Fruit fly (Drosophila melanogaster) whole organism, embryonic: ENCODE results near the gene Ccn.

Experiments
- Abd-B ChIP-seq: fragments of 200-800 bp; sonication (Bioruptor generic); optimal IDR thresholded peaks from 2 replicates; lab custom pipeline; 2018; ENCODE audit warnings: missing biosample characterization, mild to moderate bottlenecking, missing genetic modification characterization, moderate library complexity
- Ada2b ChIP-seq: fragments of 200-800 bp; sonication (Bioruptor generic); IDR thresholded peaks from 2 replicates; pipeline ENCODE4 v1.3.6; 2022; ENCODE audit warnings: missing biosample characterization, missing genetic modification characterization
- Awh ChIP-seq: fragments of 200-800 bp; sonication (Bioruptor generic); IDR thresholded peaks from 2 replicates; pipeline ENCODE4, ENCODE4 v1.3.6; 2022; ENCODE audit warnings: missing biosample characterization, missing genetic modification characterization
- CG10366 ChIP-seq: fragments of 200-800 bp; sonication (Bioruptor generic); IDR thresholded peaks from 2 replicates; pipeline ENCODE4 v1.3.6; 2022; ENCODE audit warnings: missing biosample characterization, missing genetic modification characterization
- CG11093 ChIP-seq: fragments of 200-800 bp; sonication (Bioruptor generic); IDR thresholded peaks from 3 replicates; pipeline ENCODE4 v1.3.6; 2022; ENCODE audit warnings: missing biosample characterization, missing genetic modification characterization
- CG12236 ChIP-seq: fragments of 200-800 bp; sonication (Bioruptor generic); optimal IDR thresholded peaks from 2 replicates; lab custom pipeline; 2016; ENCODE audit warnings: missing biosample characterization, missing genetic modification characterization
- CG13894 ChIP-seq: fragments of 200-800 bp; sonication (Bioruptor generic); optimal IDR thresholded peaks from 3 replicates; lab custom pipeline; 2018; ENCODE audit warnings: missing biosample characterization, mild to moderate bottlenecking, missing genetic modification characterization, moderate library complexity
- CG16779 ChIP-seq: fragments of 200-800 bp; sonication (Bioruptor generic); IDR thresholded peaks from 2 replicates; pipeline ENCODE4 v1.3.6; 2022; ENCODE audit warnings: missing biosample characterization, missing genetic modification characterization
- CG16815 ChIP-seq: fragments of 200-800 bp; sonication (Bioruptor generic); optimal IDR thresholded peaks from 3 replicates; lab custom pipeline; 2017; ENCODE audit warnings: missing biosample characterization, mild to moderate bottlenecking, missing genetic modification characterization
- CG1792 ChIP-seq: fragments of 200-800 bp; sonication (Bioruptor generic); optimal IDR thresholded peaks from 2 replicates; lab custom pipeline; 2016; ENCODE audit warnings: missing biosample characterization, missing genetic modification characterization
- CG32767 ChIP-seq: fragments of 200-800 bp; sonication (Bioruptor generic); IDR thresholded peaks from 2 replicates; pipeline ENCODE4 v1.3.6; 2022; ENCODE audit warnings: missing biosample characterization, missing genetic modification characterization
- CG3281 ChIP-seq: fragments of 200-800 bp; sonication (Bioruptor generic); optimal IDR thresholded peaks from 3 replicates; lab custom pipeline; 2017; ENCODE audit warnings: missing biosample characterization, mild to moderate bottlenecking, missing genetic modification characterization
- CG43689 ChIP-seq: fragments of 200-800 bp; sonication (Bioruptor generic); IDR thresholded peaks from 2 replicates; pipeline ENCODE4 v1.3.6; 2022; ENCODE audit warnings: missing biosample characterization, missing genetic modification characterization
- CG4820 ChIP-seq: fragments of 200-800 bp; sonication (Bioruptor generic); optimal IDR thresholded peaks from 3 replicates; lab custom pipeline; 2016; ENCODE audit warnings: missing biosample characterization, missing genetic modification characterization
- CG6654 ChIP-seq: fragments of 200-800 bp; sonication (Bioruptor generic); optimal IDR thresholded peaks from 2 replicates; lab custom pipeline; 2017; ENCODE audit warnings: missing biosample characterization, mild to moderate bottlenecking, missing genetic modification characterization
- CG7928 ChIP-seq: fragments of 200-800 bp; sonication (Bioruptor generic); optimal IDR thresholded peaks from 2 replicates; lab custom pipeline; 2017; ENCODE audit warnings: missing biosample characterization, mild to moderate bottlenecking, missing genetic modification characterization
- CG8359 ChIP-seq: fragments of 200-800 bp; sonication (Bioruptor generic); optimal IDR thresholded peaks from 2 replicates; lab custom pipeline; 2017; ENCODE audit warnings: missing biosample characterization, mild to moderate bottlenecking, missing genetic modification characterization, borderline replicate concordance
- CG9215 ChIP-seq: fragments of 200-800 bp; sonication (Bioruptor generic); IDR thresholded peaks from 2 replicates; pipeline ENCODE4 v1.3.6; 2022; ENCODE audit warnings: missing biosample characterization, missing genetic modification characterization
- CG9609 ChIP-seq: fragments of 200-800 bp; sonication (Bioruptor generic); optimal IDR thresholded peaks from 3 replicates; lab custom pipeline; 2016; ENCODE audit warnings: missing biosample characterization, missing genetic modification characterization
- CkIIα-i1 ChIP-seq: fragments of 200-800 bp; sonication (Bioruptor generic); IDR thresholded peaks from 2 replicates; pipeline ENCODE4 v1.3.6; 2022; ENCODE audit warnings: missing biosample characterization, missing genetic modification characterization
- Dip3 ChIP-seq: fragments of 200-800 bp; sonication (Bioruptor generic); optimal IDR thresholded peaks from 3 replicates; lab custom pipeline; 2016; ENCODE audit warnings: missing biosample characterization, missing genetic modification characterization
- Dll ChIP-seq: fragments of 200-800 bp; sonication (Bioruptor generic); IDR thresholded peaks from 4 replicates; pipeline ENCODE4 v1.3.6; 2022; ENCODE audit warnings: missing biosample characterization, missing genetic modification characterization; ENCODE audit not compliant: partially characterized antibody
- Hey ChIP-seq: fragments of 200-800 bp; sonication (Bioruptor generic); optimal IDR thresholded peaks from 3 replicates; lab custom pipeline; 2018; ENCODE audit warnings: missing biosample characterization, mild to moderate bottlenecking, missing genetic modification characterization
- HmgD ChIP-seq: fragments of 200-800 bp; sonication (Bioruptor generic); optimal IDR thresholded peaks from 3 replicates; lab custom pipeline; 2016; ENCODE audit warnings: missing biosample characterization, missing genetic modification characterization
- MTF-1 ChIP-seq: fragments of 200-800 bp; sonication (Bioruptor generic); optimal IDR thresholded peaks from 2 replicates; lab custom pipeline; 2018; ENCODE audit warnings: missing biosample characterization, mild to moderate bottlenecking, missing genetic modification characterization, borderline replicate concordance
- al ChIP-seq: fragments of 200-800 bp; sonication (Bioruptor generic); IDR thresholded peaks from 2 replicates; pipeline ENCODE4 v1.3.6; 2022; ENCODE audit warnings: missing biosample characterization, missing genetic modification characterization
- ato ChIP-seq: fragments of 200-800 bp; sonication (Bioruptor generic); IDR thresholded peaks from 2 replicates; pipeline ENCODE4 v1.3.6; 2022; ENCODE audit warnings: missing biosample characterization, missing genetic modification characterization; ENCODE audit not compliant: partially characterized antibody
- az2 ChIP-seq: fragments of 200-800 bp; sonication (Bioruptor generic); optimal IDR thresholded peaks from 3 replicates; lab custom pipeline; 2016; ENCODE audit warnings: missing biosample characterization, missing genetic modification characterization
- cato ChIP-seq: fragments of 200-800 bp; sonication (Bioruptor generic); optimal IDR thresholded peaks from 2 replicates; lab custom pipeline; 2016; ENCODE audit warnings: missing biosample characterization, missing genetic modification characterization, borderline replicate concordance
- dmrt11E ChIP-seq: fragments of 200-800 bp; sonication (Bioruptor generic); optimal IDR thresholded peaks from 3 replicates; lab custom pipeline; 2018; ENCODE audit warnings: missing biosample characterization, mild to moderate bottlenecking, missing genetic modification characterization, moderate library complexity
- dpn ChIP-seq, 2 experiments: fragments of 200-800 bp; sonication (Bioruptor generic); optimal IDR thresholded peaks; 3 replicates each; lab custom pipeline; 2016; ENCODE audit warnings: missing biosample characterization in 2 of 2, missing genetic modification characterization in 2 of 2
- eve ChIP-seq, 2 experiments: fragments of >200 bp; optimal IDR thresholded peaks; 2 replicates each; lab custom pipeline; 2017; ENCODE audit warnings: missing biosample characterization in 2 of 2, missing genetic modification characterization in 2 of 2
- ewg ChIP-seq: fragments of 200-800 bp; sonication (Bioruptor generic); optimal IDR thresholded peaks from 3 replicates; lab custom pipeline; 2017; ENCODE audit warnings: mild to moderate bottlenecking, missing biosample characterization, missing genetic modification reagents, missing genetic modification characterization
- gsb-n ChIP-seq: fragments of 200-800 bp; sonication (Bioruptor generic); optimal IDR thresholded peaks from 3 replicates; lab custom pipeline; 2018; ENCODE audit warnings: missing biosample characterization, mild to moderate bottlenecking, missing genetic modification characterization
- hb ChIP-seq: fragments of 200-800 bp; sonication (Bioruptor generic); IDR thresholded peaks from 3 replicates; pipeline ENCODE4 v1.3.6; 2022; ENCODE audit warnings: missing biosample characterization, missing genetic modification characterization; ENCODE audit not compliant: partially characterized antibody
- hbn ChIP-seq: fragments of 200-800 bp; sonication (Bioruptor generic); IDR thresholded peaks from 2 replicates; pipeline ENCODE4 v1.3.6; 2022; ENCODE audit warnings: missing biosample characterization, missing genetic modification characterization; ENCODE audit not compliant: partially characterized antibody
- klu ChIP-seq: fragments of 200-800 bp; sonication (Bioruptor generic); IDR thresholded peaks from 2 replicates; pipeline ENCODE4 v1.3.6; 2022; ENCODE audit warnings: missing biosample characterization, missing genetic modification characterization
- lbe ChIP-seq: fragments of 200-800 bp; sonication (Bioruptor generic); optimal IDR thresholded peaks from 2 replicates; lab custom pipeline; 2016; ENCODE audit warnings: missing biosample characterization, mild to moderate bottlenecking, missing genetic modification characterization
- mirr ChIP-seq: fragments of 200-800 bp; sonication (Bioruptor generic); optimal IDR thresholded peaks from 3 replicates; lab custom pipeline; 2018; ENCODE audit warnings: missing biosample characterization, mild to moderate bottlenecking, missing genetic modification characterization
- phol ChIP-seq: fragments of 200-800 bp; sonication (Bioruptor generic); optimal IDR thresholded peaks from 3 replicates; lab custom pipeline; 2018; ENCODE audit warnings: missing biosample characterization, mild to moderate bottlenecking, missing genetic modification characterization, moderate library complexity
- psq ChIP-seq: fragments of 200-800 bp; sonication (Bioruptor generic); optimal IDR thresholded peaks from 2 replicates; lab custom pipeline; 2017; ENCODE audit warnings: missing biosample characterization, missing genetic modification characterization
- ranshi ChIP-seq: fragments of 200-800 bp; sonication (Bioruptor generic); IDR thresholded peaks from 2 replicates; pipeline ENCODE4 v1.3.6; 2022; ENCODE audit warnings: missing biosample characterization, missing genetic modification characterization
- sens-2 ChIP-seq: fragments of 200-800 bp; sonication (Bioruptor generic); IDR thresholded peaks from 2 replicates; pipeline ENCODE4 v1.3.6; 2022; ENCODE audit warnings: missing biosample characterization, missing genetic modification characterization
- sna ChIP-seq: fragments of 200-800 bp; sonication (Bioruptor generic); IDR thresholded peaks from 2 replicates; pipeline ENCODE4 v1.3.6; 2022; ENCODE audit warnings: missing biosample characterization, missing genetic modification characterization; ENCODE audit not compliant: partially characterized antibody
- sob ChIP-seq: fragments of 200-800 bp; sonication (Bioruptor generic); IDR thresholded peaks from 2 replicates; pipeline ENCODE4 v1.3.6; 2022; ENCODE audit warnings: missing biosample characterization, missing genetic modification characterization
- tll ChIP-seq, 2 experiments: fragments of 200-800 bp in 1 of 2; fragments of >200 bp in 1 of 2; sonication (Bioruptor generic) in 1 of 2; optimal IDR thresholded peaks; 2 replicates each; lab custom pipeline; 2017 to 2019; ENCODE audit warnings: missing biosample characterization in 2 of 2, missing genetic modification characterization in 2 of 2, mild to moderate bottlenecking in 1 of 2, moderate library complexity in 1 of 2
- ttk ChIP-seq: fragments of 200-800 bp; sonication (Bioruptor generic); IDR thresholded peaks from 2 replicates; pipeline ENCODE4 v2.1.2; 2022; ENCODE audit warnings: missing biosample characterization, missing genetic modification characterization
- tx ChIP-seq: fragments of 200-800 bp; sonication (Bioruptor generic); optimal IDR thresholded peaks from 2 replicates; lab custom pipeline; 2016; ENCODE audit warnings: missing biosample characterization, missing genetic modification characterization

The Ccn gene

dm6 chr3L:17658423-17659267 is 31.2 kb upstream of the Ccn start (continued):
- TF ChIP-seq CG43689 (peak; percentile 77), lbe (GFP tag; lab: Kevin White, UChicago) (peak; percentile 28), eve (GFP tag; optimal IDR thresholded peaks at IDR 0.05; lab: Kevin White, UChicago) (peak in 1 of 2 experiments; percentile 94), CG6654 (GFP tag; lab: Kevin White, UChicago) (peak; percentile 42), hbn (GFP tag; lab: Robert Waterston, UW) (no peak), tll (GFP tag; optimal IDR thresholded peaks at IDR 0.05; lab: Kevin White, UChicago) (no peak), CG12236 (GFP tag; lab: Kevin White, UChicago) (peak; percentile 75), dpn (GFP tag; optimal IDR thresholded peaks at IDR 0.05; lab: Kevin White, UChicago) (peak; percentile 93 to 94), CG10366 (peak; percentile 93), tx (GFP tag; lab: Kevin White, UChicago) (peak; percentile 84), MTF-1 (GFP tag; lab: Kevin White, UChicago) (peak; percentile 87), klu (GFP tag; lab: Robert Waterston, UW) (peak; percentile 85), ato (GFP tag; lab: Robert Waterston, UW) (no peak), ttk (peak; percentile 90), HmgD (GFP tag; lab: Kevin White, UChicago) (peak; percentile 73), ewg (GFP tag; lab: Kevin White, UChicago) (peak; percentile 68), Hey (tag; lab: Kevin White, UChicago) (peak; percentile 57), CG32767 (GFP tag; lab: Robert Waterston, UW) (peak; percentile 72), CG16815 (GFP tag; lab: Kevin White, UChicago) (peak; percentile 76), CG8359 (peak; percentile 46), phol (tag; lab: Kevin White, UChicago) (peak; percentile 67), Ada2b (GFP tag; lab: Robert Waterston, UW) (peak; percentile 91), CG7928 (peak; percentile 70), sob (GFP tag; lab: Robert Waterston, UW) (peak; percentile 95), ranshi (peak; percentile 92), sna (no peak), Awh (GFP tag; lab: Robert Waterston, UW) (peak; percentile 86), Dll (GFP tag; lab: Robert Waterston, UW) (no peak), CG16779 (GFP tag; lab: Robert Waterston, UW) (peak; percentile 97), hb (GFP tag; lab: Robert Waterston, UW) (no peak), cato (GFP tag; lab: Kevin White, UChicago) (peak; percentile 19), Abd-B (GFP tag; lab: Kevin White, UChicago) (peak; percentile 71), gsb-n (tag; lab: Kevin White, UChicago) (peak; percentile 85), CkIIα-i1 (GFP tag; lab: Robert Waterston, UW) (peak; percentile 50; the same call in 1 of the 2 replicates), mirr (peak; percentile 82), Dip3 (peak; percentile 95), CG9609 (GFP tag; lab: Kevin White, UChicago) (peak; percentile 91), psq (peak; percentile 53), dmrt11E (tag; lab: Kevin White, UChicago) (peak; percentile 48), al (GFP tag; lab: Robert Waterston, UW) (peak; percentile 91), az2 (peak; percentile 82), CG13894 (tag; lab: Kevin White, UChicago) (peak; percentile 86), CG9215 (GFP tag; lab: Robert Waterston, UW) (peak; percentile 91), sens-2 (GFP tag; lab: Robert Waterston, UW) (peak; percentile 81), CG1792 (GFP tag; lab: Kevin White, UChicago) (peak; percentile 77), CG11093 (GFP tag; lab: Robert Waterston, UW) (peak; percentile 82), CG4820 (GFP tag; lab: Kevin White, UChicago) (peak; percentile 69), CG3281 (peak; percentile 89)
